Fruit fly (Drosophila melanogaster) whole organism, embryonic: ENCODE measurements around the gene Rad60.
A peak's percentile ranks its signal among the peaks of the same experiment; 100 is the strongest.

Source experiments
- Awh ChIP-seq: fragments of 200-800 bp; sonication (Bioruptor generic); IDR thresholded peaks from 2 replicates; pipeline ENCODE4, ENCODE4 v1.3.6; 2022; ENCODE audit warnings: missing biosample characterization, missing genetic modification characterization
- BEAF-32 ChIP-seq: fragments of 200-800 bp; sonication (Bioruptor generic); optimal IDR thresholded peaks from 3 replicates; lab custom pipeline; 2017; ENCODE audit warnings: missing biosample characterization, missing genetic modification characterization, mild to moderate bottlenecking, moderate library complexity, missing genetic modification reagents
- Blimp-1 ChIP-seq: fragments of 200-800 bp; sonication (Bioruptor generic); optimal IDR thresholded peaks from 3 replicates; lab custom pipeline; 2018; ENCODE audit warnings: missing biosample characterization, missing genetic modification characterization, mild to moderate bottlenecking, moderate library complexity, missing genetic modification reagents
- BtbVII ChIP-seq: fragments of 200-800 bp; sonication (Bioruptor generic); optimal IDR thresholded peaks from 3 replicates; lab custom pipeline; 2017; ENCODE audit warnings: missing biosample characterization, mild to moderate bottlenecking, missing genetic modification characterization
- CG10543 ChIP-seq: fragments of 200-800 bp; sonication (Bioruptor generic); optimal IDR thresholded peaks from 3 replicates; lab custom pipeline; 2017; ENCODE audit warnings: missing biosample characterization, mild to moderate bottlenecking, missing genetic modification characterization, moderate library complexity
- CG12769 ChIP-seq: fragments of 200-800 bp; sonication (Bioruptor generic); optimal IDR thresholded peaks from 2 replicates; lab custom pipeline; 2019; ENCODE audit warnings: missing biosample characterization, mild to moderate bottlenecking, missing genetic modification characterization, moderate library complexity
- CG13624 ChIP-seq: fragments of 200-800 bp; sonication (Bioruptor generic); optimal IDR thresholded peaks from 2 replicates; lab custom pipeline; 2016; ENCODE audit warnings: missing biosample characterization, missing genetic modification characterization
- CG14710 ChIP-seq: fragments of 200-800 bp; sonication (Bioruptor generic); optimal IDR thresholded peaks from 3 replicates; lab custom pipeline; 2019; ENCODE audit warnings: missing biosample characterization, mild to moderate bottlenecking, missing genetic modification characterization, moderate library complexity
- CG15601 ChIP-seq: fragments of 200-800 bp; sonication (Bioruptor generic); optimal IDR thresholded peaks from 3 replicates; lab custom pipeline; 2019; ENCODE audit warnings: missing biosample characterization, mild to moderate bottlenecking, missing genetic modification characterization, moderate library complexity
- CG16813 ChIP-seq: fragments of 200-800 bp; sonication (Bioruptor generic); IDR thresholded peaks from 3 replicates; pipeline ENCODE4 v1.3.6; 2022; ENCODE audit warnings: missing biosample characterization, missing genetic modification characterization; ENCODE audit not compliant: partially characterized antibody
- CG18262 ChIP-seq: fragments of 200-800 bp; optimal IDR thresholded peaks from 3 replicates; lab custom pipeline; 2019; ENCODE audit warnings: missing biosample characterization, mild to moderate bottlenecking, missing genetic modification characterization, moderate library complexity
- CG18599 ChIP-seq: fragments of 200-800 bp; sonication (Bioruptor generic); optimal IDR thresholded peaks from 3 replicates; lab custom pipeline; 2017; ENCODE audit warnings: missing biosample characterization, missing genetic modification characterization, mild to moderate bottlenecking, moderate library complexity, missing genetic modification reagents
- CG18619 ChIP-seq: fragments of 200-800 bp; sonication (Bioruptor generic); optimal IDR thresholded peaks from 3 replicates; lab custom pipeline; 2017; ENCODE audit warnings: missing biosample characterization, mild to moderate bottlenecking, missing genetic modification characterization
- CG32532 ChIP-seq: fragments of 200-800 bp; sonication (Bioruptor generic); IDR thresholded peaks from 2 replicates; pipeline ENCODE4 v1.3.6; 2022; ENCODE audit warnings: missing biosample characterization, missing genetic modification characterization
- CG3847 ChIP-seq: fragments of 200-800 bp; sonication (Bioruptor generic); IDR thresholded peaks from 2 replicates; pipeline ENCODE4 v1.3.6; 2022; ENCODE audit warnings: missing biosample characterization, missing genetic modification characterization
- CG4282 ChIP-seq: fragments of 200-800 bp; sonication (Bioruptor generic); optimal IDR thresholded peaks from 2 replicates; lab custom pipeline; 2016; ENCODE audit warnings: missing biosample characterization, missing genetic modification characterization
- CG4424 ChIP-seq: fragments of 200-800 bp; sonication (Bioruptor generic); optimal IDR thresholded peaks from 3 replicates; lab custom pipeline; 2016; ENCODE audit warnings: missing biosample characterization, missing genetic modification characterization
- CG6175 ChIP-seq: fragments of 200-800 bp; sonication (Bioruptor generic); IDR thresholded peaks from 3 replicates; pipeline ENCODE4 v1.3.6; 2022; ENCODE audit warnings: missing biosample characterization, missing genetic modification characterization
- CG7372 ChIP-seq: fragments of 200-800 bp; sonication (Bioruptor generic); IDR thresholded peaks from 2 replicates; pipeline ENCODE4 v1.3.6; 2022; ENCODE audit warnings: missing biosample characterization, missing genetic modification characterization
- CG7963 ChIP-seq: fragments of 200-800 bp; sonication (Bioruptor generic); IDR thresholded peaks from 3 replicates; pipeline ENCODE4 v1.3.6; 2022; ENCODE audit warnings: missing biosample characterization, missing genetic modification characterization; ENCODE audit not compliant: partially characterized antibody
- CG7987 ChIP-seq: fragments of 200-800 bp; sonication (Bioruptor generic); optimal IDR thresholded peaks from 2 replicates; lab custom pipeline; 2018; ENCODE audit warnings: missing biosample characterization, mild to moderate bottlenecking, missing genetic modification characterization, moderate library complexity
- CG8388 ChIP-seq: fragments of 200-800 bp; sonication (Bioruptor generic); optimal IDR thresholded peaks from 2 replicates; lab custom pipeline; 2019; ENCODE audit warnings: missing biosample characterization, mild to moderate bottlenecking, missing genetic modification characterization, moderate library complexity
- CG9932 ChIP-seq: fragments of 200-800 bp; sonication (Bioruptor generic); IDR thresholded peaks from 2 replicates; pipeline ENCODE4 v1.3.6; 2022; ENCODE audit warnings: missing biosample characterization, missing genetic modification characterization
- Dll ChIP-seq: fragments of 200-800 bp; sonication (Bioruptor generic); IDR thresholded peaks from 4 replicates; pipeline ENCODE4 v1.3.6; 2022; ENCODE audit warnings: missing biosample characterization, missing genetic modification characterization; ENCODE audit not compliant: partially characterized antibody
- Ets65A ChIP-seq: fragments of 200-800 bp; sonication (Bioruptor generic); peaks from one replicate; lab custom pipeline; 2016; ENCODE audit warnings: missing biosample characterization, missing genetic modification characterization
- GATAe ChIP-seq: fragments of 200-800 bp; sonication (Bioruptor generic); conservative IDR thresholded peaks from 2 replicates; pipeline ENCODE4 v1.3.6; 2022; ENCODE audit warnings: missing biosample characterization, missing genetic modification characterization
- HLHmδ ChIP-seq: fragments of 200-800 bp; sonication (Bioruptor generic); optimal IDR thresholded peaks from 2 replicates; lab custom pipeline; 2018; ENCODE audit warnings: missing biosample characterization, mild to moderate bottlenecking, missing genetic modification characterization, moderate library complexity
- HmgZ ChIP-seq: fragments of 200-800 bp; sonication (Bioruptor generic); optimal IDR thresholded peaks from 2 replicates; lab custom pipeline; 2018; ENCODE audit warnings: missing biosample characterization, mild to moderate bottlenecking, missing genetic modification characterization
- Kr ChIP-seq: fragments of 200-800 bp; sonication (Bioruptor generic); optimal IDR thresholded peaks from 2 replicates; lab custom pipeline; 2017; ENCODE audit warnings: missing biosample characterization, mild to moderate bottlenecking, missing genetic modification characterization
- MESR4 ChIP-seq: fragments of 200-800 bp; sonication (Bioruptor generic); optimal IDR thresholded peaks from 2 replicates; lab custom pipeline; 2018; ENCODE audit warnings: missing biosample characterization, mild to moderate bottlenecking, missing genetic modification characterization, moderate library complexity
- Max ChIP-seq: fragments of 200-800 bp; sonication (Bioruptor generic); optimal IDR thresholded peaks from 2 replicates; lab custom pipeline; 2016; ENCODE audit warnings: missing biosample characterization, mild to moderate bottlenecking, missing genetic modification characterization
- Pdp1 ChIP-seq, 2 experiments: fragments of 200-800 bp; sonication (Bioruptor generic); optimal IDR thresholded peaks; 3 replicates each; lab custom pipeline; 2016; ENCODE audit warnings: missing biosample characterization in 2 of 2, missing genetic modification characterization in 2 of 2, mild to moderate bottlenecking in 1 of 2, moderate library complexity in 1 of 2
- Sry-β ChIP-seq: fragments of 200-800 bp; sonication (Bioruptor generic); optimal IDR thresholded peaks from 2 replicates; lab custom pipeline; 2018; ENCODE audit warnings: missing biosample characterization, mild to moderate bottlenecking, missing genetic modification characterization, moderate library complexity
- ara ChIP-seq: fragments of 200-800 bp; sonication (Bioruptor generic); IDR thresholded peaks from 2 replicates; pipeline ENCODE4 v1.3.6; 2022; ENCODE audit warnings: missing biosample characterization, missing genetic modification characterization
- croc ChIP-seq: fragments of 200-800 bp; sonication (Bioruptor generic); conservative IDR thresholded peaks from 3 replicates; pipeline ENCODE4 v1.3.6; 2022; ENCODE audit warnings: missing biosample characterization, missing genetic modification characterization
- dm ChIP-seq: fragments of 200-800 bp; sonication (Bioruptor generic); optimal IDR thresholded peaks from 3 replicates; lab custom pipeline; 2016; ENCODE audit warnings: missing biosample characterization, missing genetic modification characterization
- fru ChIP-seq: fragments of >200 bp; optimal IDR thresholded peaks from 2 replicates; lab custom pipeline; 2017
- fu2 ChIP-seq: fragments of 200-800 bp; sonication (Bioruptor generic); optimal IDR thresholded peaks from 2 replicates; lab custom pipeline; 2016; ENCODE audit warnings: missing biosample characterization, missing genetic modification characterization
- hbn ChIP-seq: fragments of 200-800 bp; sonication (Bioruptor generic); IDR thresholded peaks from 2 replicates; pipeline ENCODE4 v1.3.6; 2022; ENCODE audit warnings: missing biosample characterization, missing genetic modification characterization; ENCODE audit not compliant: partially characterized antibody
- insv ChIP-seq, 2 experiments: fragments of 200-800 bp; sonication (Bioruptor generic); optimal IDR thresholded peaks; 3 replicates each; lab custom pipeline; 2016 to 2018; ENCODE audit warnings: missing biosample characterization in 2 of 2, missing genetic modification characterization in 2 of 2
- lab ChIP-seq: fragments of 200-800 bp; sonication (Bioruptor generic); optimal IDR thresholded peaks from 3 replicates; lab custom pipeline; 2017; ENCODE audit warnings: missing biosample characterization, missing genetic modification characterization, mild to moderate bottlenecking, moderate library complexity, missing genetic modification reagents
- lmd ChIP-seq: fragments of 200-800 bp; sonication (Bioruptor generic); IDR thresholded peaks from 2 replicates; pipeline ENCODE4 v1.3.6; 2022; ENCODE audit warnings: missing biosample characterization, missing genetic modification characterization
- onecut ChIP-seq: fragments of 200-800 bp; sonication (Bioruptor generic); IDR thresholded peaks from 2 replicates; pipeline ENCODE4 v1.3.6; 2022; ENCODE audit warnings: missing biosample characterization, missing genetic modification characterization
- org-1 ChIP-seq: fragments of 200-800 bp; sonication (Bioruptor generic); optimal IDR thresholded peaks from 2 replicates; lab custom pipeline; 2017; ENCODE audit warnings: missing biosample characterization, missing genetic modification characterization
- psq ChIP-seq: fragments of 200-800 bp; sonication (Bioruptor generic); optimal IDR thresholded peaks from 2 replicates; lab custom pipeline; 2017; ENCODE audit warnings: missing biosample characterization, missing genetic modification characterization
- shn ChIP-seq: fragments of 200-800 bp; sonication (Bioruptor generic); optimal IDR thresholded peaks from 3 replicates; lab custom pipeline; 2016; ENCODE audit warnings: missing biosample characterization, missing genetic modification characterization
- sima ChIP-seq: fragments of 200-800 bp; sonication (Bioruptor generic); optimal IDR thresholded peaks from 2 replicates; lab custom pipeline; 2016; ENCODE audit warnings: missing biosample characterization, missing genetic modification characterization
- ssp ChIP-seq: fragments of 200-800 bp; sonication (Bioruptor generic); IDR thresholded peaks from 2 replicates; pipeline ENCODE4 v1.3.6; 2022; ENCODE audit warnings: missing biosample characterization, missing genetic modification characterization
- stwl ChIP-seq: fragments of 200-800 bp; sonication (Bioruptor generic); optimal IDR thresholded peaks from 3 replicates; lab custom pipeline; 2018; ENCODE audit warnings: missing biosample characterization, mild to moderate bottlenecking, missing genetic modification characterization, moderate library complexity
- zf30C ChIP-seq: fragments of 200-800 bp; sonication (Bioruptor generic); optimal IDR thresholded peaks from 3 replicates; lab custom pipeline; 2018; ENCODE audit warnings: missing biosample characterization, mild to moderate bottlenecking, missing genetic modification characterization

Rad60 gene

dm6 chr3R:23251256-23251655 lies at the start of gene Rad60, which contains the start of gene EloA (continued):
- TF ChIP-seq stwl (tag; lab: Kevin White, UChicago) (peak; percentile 99), CG4282 (GFP tag; lab: Kevin White, UChicago) (peak; percentile 73), Blimp-1 (GFP tag; lab: Kevin White, UChicago) (peak; percentile 61), ssp (peak; percentile 27; the same call in 1 of the 2 replicates), CG18262 (tag; lab: Kevin White, UChicago) (peak; percentile 57), CG7963 (0 out of 3 replicates have a peak, but pooled peaks have one; percentile 52), CG6175 (GFP tag; lab: Robert Waterston, UW) (no peak), insv (GFP tag; optimal IDR thresholded peaks at IDR 0.05; lab: Kevin White, UChicago) (peak in 1 of 2 experiments; percentile 57), BtbVII (GFP tag; lab: Kevin White, UChicago) (no peak), CG7372 (GFP tag; lab: Robert Waterston, UW) (0 out of 2 replicates have a peak, but pooled peaks have one; percentile 12), dm (GFP tag; lab: Kevin White, UChicago) (peak; percentile 82), CG32532 (peak; percentile 77), Ets65A (GFP tag; lab: Kevin White, UChicago) (peak; percentile 93), HmgZ (peak; percentile 91), CG18599 (GFP tag; lab: Kevin White, UChicago) (peak; percentile 78), psq (GFP tag; lab: Kevin White, UChicago) (peak; percentile 22), CG16813 (GFP tag; lab: Robert Waterston, UW) (peak; percentile 76), CG15601 (tag; lab: Kevin White, UChicago) (peak; percentile 58), ara (GFP tag; lab: Robert Waterston, UW) (0 out of 2 replicates have a peak, but pooled peaks have one; percentile 47), CG9932 (GFP tag; lab: Robert Waterston, UW) (peak; percentile 77), GATAe (GFP tag; lab: Robert Waterston, UW) (no peak), CG12769 (peak; percentile 80), fru (lab: Kevin White, UChicago) (no peak), Dll (peak; percentile 79; the same call in 3 of the 4 replicates), onecut (GFP tag; lab: Robert Waterston, UW) (peak; percentile 88), croc (no peak), Max (GFP tag; lab: Kevin White, UChicago) (peak; percentile 65), Sry-β (GFP tag; lab: Kevin White, UChicago) (peak; percentile 69), hbn (GFP tag; lab: Robert Waterston, UW) (peak; percentile 55; the same call in 1 of the 2 replicates), lab (GFP tag; lab: Kevin White, UChicago) (peak; percentile 83), org-1 (GFP tag; lab: Kevin White, UChicago) (peak; percentile 37), Pdp1 (GFP tag; optimal IDR thresholded peaks at IDR 0.05; lab: Kevin White, UChicago) (peak in 1 of 2 experiments; percentile 81), BEAF-32 (peak; percentile 63), HLHmδ (GFP tag; lab: Kevin White, UChicago) (no peak), zf30C (GFP tag; lab: Kevin White, UChicago) (no peak), CG13624 (GFP tag; lab: Kevin White, UChicago) (peak; percentile 85), CG18619 (GFP tag; lab: Kevin White, UChicago) (peak; percentile 51), lmd (GFP tag; lab: Robert Waterston, UW) (peak; percentile 55; the same call in 1 of the 2 replicates), Kr (GFP tag; lab: Kevin White, UChicago) (no peak), CG7987 (GFP tag; lab: Kevin White, UChicago) (peak; percentile 16), CG3847 (peak; percentile 82), CG14710 (tag; lab: Kevin White, UChicago) (peak; percentile 86), CG10543 (GFP tag; lab: Kevin White, UChicago) (peak; percentile 61), shn (GFP tag; lab: Kevin White, UChicago) (peak; percentile 81), sima (GFP tag; lab: Kevin White, UChicago) (no peak), fu2 (GFP tag; lab: Kevin White, UChicago) (peak; percentile 82), MESR4 (GFP tag; lab: Kevin White, UChicago) (peak; percentile 86), CG4424 (peak; percentile 73), CG8388 (GFP tag; lab: Kevin White, UChicago) (peak; percentile 75), Awh (GFP tag; lab: Robert Waterston, UW) (peak; percentile 68)
